Worm (Caenorhabditis elegans): ENCODE measurements around the gene F36G3.2.
A peak's percentile ranks its signal among the peaks of the same experiment; 100 is the strongest.

Gene F36G3.2

DNA sequence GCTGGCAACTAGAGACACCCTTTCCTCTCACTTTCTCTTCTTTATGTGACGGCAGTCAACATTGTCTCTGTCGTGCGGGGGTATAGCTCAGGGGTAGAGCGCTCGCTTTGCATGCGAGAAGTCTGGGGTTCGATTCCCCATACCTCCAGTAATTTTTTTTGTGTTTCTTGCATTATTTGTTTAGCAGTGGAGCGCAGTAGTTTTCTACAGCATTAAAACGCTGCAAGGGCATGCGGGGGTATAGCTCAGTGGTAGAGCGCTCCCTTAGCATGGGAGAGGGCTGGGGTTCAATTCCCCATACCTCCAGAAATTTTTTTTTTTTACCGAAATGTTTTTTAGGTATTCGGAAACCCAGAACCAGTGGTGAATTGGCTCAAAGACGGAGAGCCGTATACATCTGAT lies 50.6 kb downstream of the F36G3.2 start (continued):
- peak; percentile 94 for TF ChIP-seq hmg-1.2 (GFP tag; IDR thresholded peaks at IDR 0.05)
- TF ChIP-seq madf-10 (tag; optimal IDR thresholded peaks at IDR 0.05): peak; percentile 93
- peak; percentile 97 for TF ChIP-seq nfyb-1 (GFP tag; IDR thresholded peaks at IDR 0.05)
- TF ChIP-seq hrde-1 (tag; optimal IDR thresholded peaks at IDR 0.05; ENCODE audit: borderline replicate concordance): peak; percentile 95
- peak; percentile 86 for TF ChIP-seq snpc-3.4 (tag; optimal IDR thresholded peaks at IDR 0.05)
- TF ChIP-seq T26A5.8 (tag; optimal IDR thresholded peaks at IDR 0.05): peak; percentile 97
- peak; percentile 98 for TF ChIP-seq nhr-120 (GFP tag; IDR thresholded peaks at IDR 0.05)
- peak; percentile 98 for TF ChIP-seq cebp-2 (GFP tag; IDR thresholded peaks at IDR 0.05)
- TF ChIP-seq let-526 (GFP tag; IDR thresholded peaks at IDR 0.05): peak; percentile 92
- TF ChIP-seq nhr-179 (tag; optimal IDR thresholded peaks at IDR 0.05): peak; percentile 89
- peak; percentile 93 for TF ChIP-seq lag-1 (GFP tag; IDR thresholded peaks at IDR 0.05)
- peak; percentile 91 for TF ChIP-seq somi-1 (GFP tag; optimal IDR thresholded peaks at IDR 0.05)
- peak; percentile 79 for TF ChIP-seq lin-54 (GFP tag; optimal IDR thresholded peaks at IDR 0.05)
- peak; percentile 86 for TF ChIP-seq C17E4.6 (GFP tag; IDR thresholded peaks at IDR 0.05)
- TF ChIP-seq nhr-27 (tag; optimal IDR thresholded peaks at IDR 0.05): peak; percentile 84
- TF ChIP-seq aptf-2 (GFP tag; conservative IDR thresholded peaks at IDR 0.05): peak; percentile 80
- TF ChIP-seq Y67H2A.10 (GFP tag; conservative IDR thresholded peaks at IDR 0.05): peak; percentile 80; the same call in 1 of the 2 replicates
- peak; percentile 94 for TF ChIP-seq mes-4 (tag; optimal IDR thresholded peaks at IDR 0.05)
- peak; percentile 87 for TF ChIP-seq unc-130 (GFP tag; optimal IDR thresholded peaks at IDR 0.05)
- TF ChIP-seq hmg-20 (GFP tag; IDR thresholded peaks at IDR 0.05): peak; percentile 93
- peak; percentile 97 for TF ChIP-seq ztf-25 (GFP tag; IDR thresholded peaks at IDR 0.05)
- peak; percentile 91; the same call in 1 of the 2 replicates for TF ChIP-seq F37B4.10 (GFP tag; IDR thresholded peaks at IDR 0.05)
- peak; percentile 95 for TF ChIP-seq ztf-26 (tag; optimal IDR thresholded peaks at IDR 0.05)
- TF ChIP-seq lin-35 (GFP tag; optimal IDR thresholded peaks at IDR 0.05): peak in 2 of 3 experiments; percentile 50 to 85
- TF ChIP-seq Y53F4B.3 (GFP tag; IDR thresholded peaks at IDR 0.05): peak; percentile 90
- peak; percentile 98 for TF ChIP-seq him-1 (tag; optimal IDR thresholded peaks at IDR 0.05)
- TF ChIP-seq bed-2 (GFP tag; IDR thresholded peaks at IDR 0.05): peak; percentile 78
- TF ChIP-seq cebp-1 (GFP tag; IDR thresholded peaks at IDR 0.05): peak; percentile 39; the same call in 1 of the 2 replicates
- TF ChIP-seq cebp-1 (tag; optimal IDR thresholded peaks at IDR 0.05): peak; percentile 89
- peak; percentile 85 for TF ChIP-seq B0035.1 (tag; optimal IDR thresholded peaks at IDR 0.05)
- peak; percentile 87 for TF ChIP-seq ztf-6 (GFP tag; IDR thresholded peaks at IDR 0.05)
- TF ChIP-seq rec-8 (tag; optimal IDR thresholded peaks at IDR 0.05): peak; percentile 95 to 98
- TF ChIP-seq tbx-9 (tag; optimal IDR thresholded peaks at IDR 0.05; ENCODE audit: borderline replicate concordance): peak; percentile 77
- TF ChIP-seq sea-2 (GFP tag; IDR thresholded peaks at IDR 0.05): peak; percentile 92
- peak; percentile 86 for TF ChIP-seq zfh-2 (GFP tag; conservative IDR thresholded peaks at IDR 0.05)
- TF ChIP-seq F49E8.2 (tag; optimal IDR thresholded peaks at IDR 0.05; ENCODE audit: insufficient read depth): peak; percentile 49
- TF ChIP-seq ceh-40 (GFP tag; IDR thresholded peaks at IDR 0.05): peak; percentile 89
- TF ChIP-seq ceh-58 (GFP tag; IDR thresholded peaks at IDR 0.05): peak; percentile 96; the same call in 1 of the 2 replicates
- TF ChIP-seq egl-18 (GFP tag; IDR thresholded peaks at IDR 0.05): peak; percentile 89
- peak; percentile 70 for TF ChIP-seq ceh-91 (GFP tag; IDR thresholded peaks at IDR 0.05)
- peak; percentile 100 for TF ChIP-seq B0261.1 (tag; optimal IDR thresholded peaks at IDR 0.05)
- peak; percentile 91 for TF ChIP-seq hlh-12 (tag; optimal IDR thresholded peaks at IDR 0.05)
- peak; percentile 95 for TF ChIP-seq rcor-1 (GFP tag; IDR thresholded peaks at IDR 0.05)
- TF ChIP-seq ztf-28 (GFP tag; IDR thresholded peaks at IDR 0.05): peak; percentile 96
- peak; percentile 97 for TF ChIP-seq D2030.7 (GFP tag; IDR thresholded peaks at IDR 0.05)
- TF ChIP-seq F22D6.2 (tag; optimal IDR thresholded peaks at IDR 0.05): peak; percentile 57
- TF ChIP-seq Y79H2A.3 (GFP tag; conservative IDR thresholded peaks at IDR 0.05): peak; percentile 85
- peak; percentile 86 for TF ChIP-seq K12H6.12 (tag; optimal IDR thresholded peaks at IDR 0.05)
